Worm (Caenorhabditis elegans) whole organism, L1 larva: ENCODE data around the gene nep-1.
A peak's percentile ranks its signal among the peaks of the same experiment; 100 is the strongest.

ENCODE experiments used
- C16A3.4 ChIP-seq: fragments of 150-350 bp; optimal IDR thresholded peaks from 2 replicates; lab custom pipeline; 2014; ENCODE audit warnings: missing biosample characterization, missing genetic modification characterization
- Y116A8C.19 ChIP-seq: sonication (generic microtip); optimal IDR thresholded peaks from 2 replicates; lab custom pipeline; 2016; ENCODE audit warnings: missing compliant biosample characterization, missing genetic modification characterization, borderline replicate concordance
- aly-2 ChIP-seq: fragments of 150-350 bp; optimal IDR thresholded peaks from 2 replicates; lab custom pipeline; 2014; ENCODE audit warnings: missing biosample characterization, missing genetic modification characterization
- blmp-1 ChIP-seq: fragments of 150-350 bp; optimal IDR thresholded peaks from 2 replicates; lab custom pipeline; 2014; ENCODE audit warnings: missing biosample characterization, missing genetic modification characterization
- ceh-82 ChIP-seq, 3 experiments: fragments of 150-350 bp in 1 of 3; sonication (generic microtip) in 2 of 3; optimal IDR thresholded peaks; 2 replicates each; lab custom pipeline; 2014 to 2017; ENCODE audit warnings: missing biosample characterization in 3 of 3, missing genetic modification characterization in 3 of 3
- ceh-90 ChIP-seq: sonication (generic microtip); optimal IDR thresholded peaks from 2 replicates; lab custom pipeline; 2016; ENCODE audit warnings: missing genetic modification characterization, missing compliant biosample characterization
- dpl-1 ChIP-seq, 3 experiments: fragments of 150-350 bp in 2 of 3; sonication (generic microtip) in 1 of 3; optimal IDR thresholded peaks; 2 replicates each; lab custom pipeline; 2014 to 2017; ENCODE audit warnings: missing biosample characterization in 3 of 3, missing genetic modification characterization in 3 of 3, missing genetic modification reagents in 3 of 3
- efl-1 ChIP-seq, 4 experiments: fragments of 150-350 bp; optimal IDR thresholded peaks in 3 of 4; peaks in 1 of 4; 1 replicate in 1 of 4; 2 replicates in 3 of 4; lab custom pipeline; 2014; ENCODE audit warnings: missing biosample characterization in 2 of 4, missing genetic modification characterization in 2 of 4, missing genetic modification reagents in 2 of 4
- elt-3 ChIP-seq, 6 experiments: fragments of 150-350 bp in 1 of 6; sonication (generic microtip); optimal IDR thresholded peaks; 2 replicates each; lab custom pipeline; 2017 to 2018; ENCODE audit warnings: missing biosample characterization in 6 of 6, missing genetic modification characterization in 6 of 6, inconsistent platforms in 1 of 6
- fkh-10 ChIP-seq: sonication (generic microtip); optimal IDR thresholded peaks from 2 replicates; lab custom pipeline; 2017; ENCODE audit warnings: missing biosample characterization, missing genetic modification reagents, missing genetic modification characterization
- fkh-4 ChIP-seq: sonication (generic microtip); optimal IDR thresholded peaks from 2 replicates; lab custom pipeline; 2016; ENCODE audit warnings: missing compliant biosample characterization, missing genetic modification characterization, borderline replicate concordance
- fkh-8 ChIP-seq: sonication (generic microtip); optimal IDR thresholded peaks from 2 replicates; lab custom pipeline; 2016; ENCODE audit warnings: mild to moderate bottlenecking, missing genetic modification characterization, missing compliant biosample characterization
- fos-1 ChIP-seq: fragments of 150-350 bp; optimal IDR thresholded peaks from 2 replicates; lab custom pipeline; 2014; ENCODE audit warnings: missing biosample characterization, missing genetic modification characterization
- hlh-4 ChIP-seq: sonication (generic microtip); optimal IDR thresholded peaks from 2 replicates; lab custom pipeline; 2016; ENCODE audit warnings: mild to moderate bottlenecking, missing genetic modification characterization, missing compliant biosample characterization
- isw-1 ChIP-seq: fragments of 200-800 bp; sonication (Bioruptor generic); IDR thresholded peaks from 2 replicates; pipeline ENCODE4 v1.3.6; 2022; ENCODE audit warnings: missing genetic modification characterization, missing compliant biosample characterization
- jun-1 ChIP-seq: fragments of 150-350 bp; optimal IDR thresholded peaks from 2 replicates; lab custom pipeline; 2014; ENCODE audit warnings: missing biosample characterization, missing genetic modification reagents, missing genetic modification characterization
- lin-14 ChIP-seq: fragments of 200-800 bp; sonication (Bioruptor generic); optimal IDR thresholded peaks from 2 replicates; lab custom pipeline; 2018; ENCODE audit warnings: mild to moderate bottlenecking, missing genetic modification characterization, moderate library complexity, missing compliant biosample characterization
- lin-15B ChIP-seq: fragments of 150-350 bp; sonication (generic microtip); optimal IDR thresholded peaks from 3 replicates; lab custom pipeline; 2014; ENCODE audit warnings: missing biosample characterization, missing genetic modification characterization
- lin-35 ChIP-seq, 2 experiments: fragments of 150-350 bp; optimal IDR thresholded peaks; 2 replicates each; lab custom pipeline; 2014; ENCODE audit warnings: missing biosample characterization in 2 of 2, missing genetic modification characterization in 2 of 2, missing genetic modification reagents in 2 of 2
- lin-39 ChIP-seq: fragments of 150-350 bp; optimal IDR thresholded peaks from 2 replicates; lab custom pipeline; 2014; ENCODE audit warnings: missing biosample characterization, missing genetic modification reagents, missing genetic modification characterization
- lsy-2 ChIP-seq, 2 experiments: fragments of 150-350 bp; optimal IDR thresholded peaks; 2 replicates each; lab custom pipeline; 2014; ENCODE audit warnings: missing biosample characterization in 2 of 2, missing genetic modification characterization in 2 of 2
- mdl-1 ChIP-seq, 2 experiments: fragments of 150-350 bp; optimal IDR thresholded peaks; 2 replicates each; lab custom pipeline; 2014 to 2017; ENCODE audit warnings: missing biosample characterization in 2 of 2, missing genetic modification characterization in 2 of 2, inconsistent platforms in 1 of 2
- nhr-11 ChIP-seq: fragments of 150-350 bp; optimal IDR thresholded peaks from 2 replicates; lab custom pipeline; 2014; ENCODE audit warnings: missing biosample characterization, missing genetic modification characterization
- nhr-20 ChIP-seq: sonication (generic microtip); optimal IDR thresholded peaks from 2 replicates; lab custom pipeline; 2016; ENCODE audit warnings: mild to moderate bottlenecking, missing genetic modification characterization, missing compliant biosample characterization
- nhr-71 ChIP-seq: sonication (generic microtip); optimal IDR thresholded peaks from 2 replicates; lab custom pipeline; 2016; ENCODE audit warnings: mild to moderate bottlenecking, missing genetic modification characterization, moderate library complexity, missing compliant biosample characterization
- nhr-76 ChIP-seq: sonication (generic microtip); optimal IDR thresholded peaks from 2 replicates; lab custom pipeline; 2017; ENCODE audit warnings: missing biosample characterization, missing genetic modification characterization
- nhr-84 ChIP-seq: sonication (generic microtip); optimal IDR thresholded peaks from 2 replicates; lab custom pipeline; 2017; ENCODE audit warnings: missing biosample characterization, missing genetic modification characterization
- nhr-85 ChIP-seq: sonication (generic microtip); peaks from one replicate; lab custom pipeline; 2016; ENCODE audit warnings: missing genetic modification characterization, inconsistent platforms, missing compliant biosample characterization
- snu-23 ChIP-seq: sonication (generic microtip); optimal IDR thresholded peaks from 2 replicates; lab custom pipeline; 2016; ENCODE audit warnings: missing genetic modification characterization, missing compliant biosample characterization
- sox-4 ChIP-seq: sonication (generic microtip); optimal IDR thresholded peaks from 2 replicates; lab custom pipeline; 2016; ENCODE audit warnings: missing genetic modification characterization, missing compliant biosample characterization
- unc-62 ChIP-seq: fragments of 150-350 bp; optimal IDR thresholded peaks from 2 replicates; lab custom pipeline; 2014; ENCODE audit warnings: missing biosample characterization, missing genetic modification reagents, missing genetic modification characterization
- unc-98 ChIP-seq: fragments of 200-800 bp; sonication (Bioruptor generic); IDR thresholded peaks from 2 replicates; pipeline ENCODE4 v1.3.6; 2022; ENCODE audit warnings: missing genetic modification characterization, missing compliant biosample characterization
- vab-15 ChIP-seq: sonication (generic microtip); optimal IDR thresholded peaks from 2 replicates; lab custom pipeline; 2017; ENCODE audit warnings: missing genotype, mild to moderate bottlenecking, missing genetic modification characterization, missing compliant biosample characterization
- zip-4 ChIP-seq: fragments of 200-800 bp; sonication (Bioruptor generic); optimal IDR thresholded peaks from 2 replicates; lab custom pipeline; 2018; ENCODE audit warnings: mild to moderate bottlenecking, missing genetic modification characterization, moderate library complexity, missing compliant biosample characterization

The nep-1 gene

DNA sequence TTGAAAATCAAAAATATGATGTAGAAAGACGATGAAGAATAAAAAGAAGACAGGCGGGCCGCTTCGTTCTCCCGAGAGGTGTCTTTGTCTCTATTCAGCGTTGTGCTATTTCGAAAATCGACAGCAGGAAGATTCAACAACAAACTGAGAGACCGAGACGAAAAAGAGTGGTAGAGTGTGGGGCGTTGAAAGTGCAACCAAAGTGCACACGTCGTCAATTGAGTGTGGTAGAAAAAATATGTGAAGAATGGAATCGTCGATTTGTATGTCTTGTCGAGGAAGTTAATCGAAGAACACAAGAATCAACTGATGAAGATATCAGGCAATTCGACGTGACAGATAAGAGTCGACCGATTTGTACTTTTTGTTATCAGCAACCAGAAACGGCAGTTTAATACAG lies 37.8 kb downstream of the nep-1 start (continued):
- TF ChIP-seq nhr-84 (tag; lab: Kevin White, UChicago) (no peak), Y116A8C.19 (tag; lab: Kevin White, UChicago) (no peak), jun-1 (tag; lab: Kevin White, UChicago) (peak; percentile 19), fos-1 (tag; lab: Kevin White, UChicago) (no peak)

- TF ChIP-seq lsy-2 (tag; optimal IDR thresholded peaks at IDR 0.05; lab: Kevin White, UChicago) = peak; percentile 5 to 24
- peak; percentile 85 for TF ChIP-seq lin-14 (GFP tag; lab: Kevin White, UChicago)
- no peak for TF ChIP-seq zip-4
- peak in 1 of 2 experiments; percentile 14 for TF ChIP-seq lin-35 (GFP tag; optimal IDR thresholded peaks at IDR 0.05; lab: Kevin White, UChicago)
- TF ChIP-seq ceh-82 (tag; optimal IDR thresholded peaks at IDR 0.05; lab: Kevin White, UChicago) = no peak
- TF ChIP-seq snu-23 = peak; percentile 1
- TF ChIP-seq nhr-20 = peak; percentile 27
- no peak for TF ChIP-seq sox-4 (tag; lab: Kevin White, UChicago)
- TF ChIP-seq jun-1 (tag; lab: Kevin White, UChicago) = no peak
- peak in 1 of 6 experiments; percentile 55 for TF ChIP-seq elt-3 (tag; optimal IDR thresholded peaks at IDR 0.05; lab: Kevin White, UChicago)
- TF ChIP-seq dpl-1 (GFP tag; optimal IDR thresholded peaks at IDR 0.05; lab: Kevin White, UChicago) = peak in 1 of 3 experiments; percentile 12
- peak; percentile 100 for TF ChIP-seq blmp-1 (tag; lab: Kevin White, UChicago)
- peak; percentile 18 for TF ChIP-seq nhr-71 (tag; lab: Kevin White, UChicago)
- peak; percentile 75 for TF ChIP-seq nhr-85
- TF ChIP-seq C16A3.4 (tag; lab: Kevin White, UChicago) = peak; percentile 22
- TF ChIP-seq lin-15B = no peak
- peak in 1 of 2 experiments; percentile 26 for TF ChIP-seq mdl-1 (tag; optimal IDR thresholded peaks at IDR 0.05; lab: Kevin White, UChicago)
- TF ChIP-seq, all 84 proteins: peak for 12
Observed at ce11 chrII:11617715-11618114, 39.3 kb downstream of the nep-1 start.

- TF ChIP-seq efl-1 (optimal IDR thresholded peaks at IDR 0.05; lab: Kevin White, UChicago) (no peak), efl-1 (GFP tag; optimal IDR thresholded peaks at IDR 0.05 in 1 of 2; lab: Kevin White, UChicago) (peak in 1 of 2 experiments; percentile 58), hlh-4 (no peak)
Observed at ce11 chrII:11616333-11616942, 40.5 kb downstream of the nep-1 start.

ce11 chrII:11614103-11614857 lies 42.7 kb downstream of the nep-1 start:
- TF ChIP-seq nhr-11 (tag; lab: Kevin White, UChicago) (no peak), ceh-90 (tag; lab: Kevin White, UChicago) (no peak), nhr-76 (tag; lab: Kevin White, UChicago) (no peak), lin-39 (tag; lab: Kevin White, UChicago) (no peak), fkh-10 (GFP tag; lab: Kevin White, UChicago) (no peak), vab-15 (tag; lab: Kevin White, UChicago) (no peak), aly-2 (peak; percentile 61), unc-62 (GFP tag; lab: Kevin White, UChicago) (no peak), isw-1 (GFP tag; lab: Robert Waterston, UW) (no peak), fkh-8 (tag; lab: Kevin White, UChicago) (peak; percentile 36), fkh-4 (tag; lab: Kevin White, UChicago) (no peak), blmp-1 (tag; lab: Kevin White, UChicago) (no peak), unc-98 (no peak)
